Fruit fly (Drosophila melanogaster) whole organism, prepupa: Measurements from ENCODE around the gene CG14014.
A peak's percentile ranks its signal among the peaks of the same experiment; 100 is the strongest.

Experiments used
- Blimp-1 ChIP-seq: fragments of 200-800 bp; sonication (Bioruptor generic); optimal IDR thresholded peaks from 3 replicates; lab custom pipeline; 2017; ENCODE audit warnings: missing biosample characterization, missing genetic modification characterization, mild to moderate bottlenecking, moderate library complexity, missing genetic modification reagents
- CG10631 ChIP-seq: fragments of 200-800 bp; sonication (Bioruptor generic); optimal IDR thresholded peaks from 2 replicates; lab custom pipeline; 2016; ENCODE audit warnings: missing biosample characterization, missing genetic modification characterization
- CG11294 ChIP-seq: fragments of 200-800 bp; sonication (Bioruptor generic); IDR thresholded peaks from 2 replicates; pipeline ENCODE4 v1.3.6; 2022; ENCODE audit warnings: missing biosample characterization, missing genetic modification characterization
- CG11762 ChIP-seq: fragments of 200-800 bp; sonication (Bioruptor generic); optimal IDR thresholded peaks from 3 replicates; lab custom pipeline; 2016; ENCODE audit warnings: missing biosample characterization, missing genetic modification characterization; ENCODE audit not compliant: insufficient read depth
- CG11902 ChIP-seq: fragments of 200-800 bp; sonication (Bioruptor generic); optimal IDR thresholded peaks from 3 replicates; lab custom pipeline; 2016; ENCODE audit warnings: missing biosample characterization, missing genetic modification characterization
- CG15336 ChIP-seq: fragments of 200-800 bp; sonication (Bioruptor generic); IDR thresholded peaks from 2 replicates; pipeline ENCODE4 v1.3.6; 2022; ENCODE audit warnings: missing biosample characterization, missing genetic modification characterization
- CG1621 ChIP-seq: fragments of 200-800 bp; sonication (Bioruptor generic); optimal IDR thresholded peaks from 3 replicates; lab custom pipeline; 2018; ENCODE audit warnings: missing biosample characterization, mild to moderate bottlenecking, missing genetic modification characterization
- CG3032 ChIP-seq: fragments of 200-800 bp; optimal IDR thresholded peaks from 2 replicates; lab custom pipeline; 2019; ENCODE audit warnings: missing biosample characterization, mild to moderate bottlenecking, missing genetic modification characterization, moderate library complexity
- CG31627 ChIP-seq: fragments of 200-800 bp; sonication (Bioruptor generic); optimal IDR thresholded peaks from 3 replicates; lab custom pipeline; 2016; ENCODE audit warnings: missing biosample characterization, missing genetic modification characterization
- CG32006 ChIP-seq: fragments of 200-800 bp; sonication (Bioruptor generic); optimal IDR thresholded peaks from 3 replicates; lab custom pipeline; 2017; ENCODE audit warnings: missing biosample characterization, mild to moderate bottlenecking, missing genetic modification characterization
- CG34406 ChIP-seq: fragments of 200-800 bp; sonication (Bioruptor generic); optimal IDR thresholded peaks from 3 replicates; lab custom pipeline; 2016; ENCODE audit warnings: missing biosample characterization, missing genetic modification characterization
- CG4318 ChIP-seq: fragments of 200-800 bp; sonication (Bioruptor generic); optimal IDR thresholded peaks from 3 replicates; lab custom pipeline; 2017; ENCODE audit warnings: missing biosample characterization, mild to moderate bottlenecking, missing genetic modification characterization
- CG6276 ChIP-seq: fragments of 200-800 bp; sonication (Bioruptor generic); optimal IDR thresholded peaks from 2 replicates; lab custom pipeline; 2017; ENCODE audit warnings: missing biosample characterization, mild to moderate bottlenecking, missing genetic modification characterization
- CG6792 ChIP-seq: fragments of 200-800 bp; sonication (Bioruptor generic); optimal IDR thresholded peaks from 3 replicates; lab custom pipeline; 2016; ENCODE audit warnings: missing biosample characterization, missing genetic modification characterization
- CG6808 ChIP-seq: fragments of 200-800 bp; sonication (Bioruptor generic); optimal IDR thresholded peaks from 3 replicates; lab custom pipeline; 2017; ENCODE audit warnings: missing biosample characterization, missing genetic modification characterization, mild to moderate bottlenecking, moderate library complexity, missing genetic modification reagents
- CG6854 ChIP-seq: fragments of 200-800 bp; sonication (Bioruptor generic); optimal IDR thresholded peaks from 2 replicates; lab custom pipeline; 2017; ENCODE audit warnings: missing biosample characterization, mild to moderate bottlenecking, missing genetic modification characterization
- CG8119 ChIP-seq: fragments of 200-800 bp; sonication (Bioruptor generic); IDR thresholded peaks from 3 replicates; pipeline ENCODE4 v1.3.6; 2022; ENCODE audit warnings: missing biosample characterization, missing genetic modification characterization
- CG8632 ChIP-seq: fragments of 200-800 bp; sonication (Bioruptor generic); optimal IDR thresholded peaks from 3 replicates; lab custom pipeline; 2016; ENCODE audit warnings: missing biosample characterization, missing genetic modification characterization
- CG9139 ChIP-seq: fragments of 200-800 bp; sonication (Bioruptor generic); optimal IDR thresholded peaks from 3 replicates; lab custom pipeline; 2017; ENCODE audit warnings: missing biosample characterization, mild to moderate bottlenecking, missing genetic modification characterization
- Eip75B ChIP-seq: fragments of 200-800 bp; sonication (Bioruptor generic); optimal IDR thresholded peaks from 3 replicates; lab custom pipeline; 2016; ENCODE audit warnings: missing biosample characterization, missing genetic modification characterization
- Eip93F ChIP-seq: fragments of 200-800 bp; sonication (Bioruptor generic); optimal IDR thresholded peaks from 2 replicates; lab custom pipeline; 2016; ENCODE audit warnings: missing biosample characterization, mild to moderate bottlenecking, missing genetic modification characterization
- Ets96B ChIP-seq: fragments of 200-800 bp; optimal IDR thresholded peaks from 2 replicates; lab custom pipeline; 2019; ENCODE audit warnings: missing biosample characterization, mild to moderate bottlenecking, missing genetic modification characterization, moderate library complexity
- Gug ChIP-seq: fragments of 200-800 bp; sonication (Bioruptor generic); IDR thresholded peaks from 2 replicates; pipeline ENCODE4 v1.3.6; 2022; ENCODE audit warnings: missing biosample characterization, missing genetic modification characterization
- Hr38 ChIP-seq: sonication (Bioruptor generic); optimal IDR thresholded peaks from 2 replicates; lab custom pipeline; 2016; ENCODE audit warnings: missing biosample characterization, missing genetic modification characterization
- Hr39 ChIP-seq: fragments of 200-800 bp; sonication (Bioruptor generic); optimal IDR thresholded peaks from 2 replicates; lab custom pipeline; 2016; ENCODE audit warnings: missing biosample characterization, missing genetic modification characterization
- Hr4 ChIP-seq: fragments of 200-800 bp; sonication (Bioruptor generic); optimal IDR thresholded peaks from 3 replicates; lab custom pipeline; 2016; ENCODE audit warnings: missing biosample characterization, missing genetic modification characterization
- Lpt ChIP-seq: fragments of 200-800 bp; sonication (Bioruptor generic); optimal IDR thresholded peaks from 3 replicates; lab custom pipeline; 2016; ENCODE audit warnings: missing biosample characterization, missing genetic modification characterization
- Met ChIP-seq: fragments of 200-800 bp; sonication (Bioruptor generic); optimal IDR thresholded peaks from 3 replicates; lab custom pipeline; 2016; ENCODE audit warnings: missing biosample characterization, missing genetic modification characterization
- OdsH ChIP-seq: fragments of 200-800 bp; sonication (Bioruptor generic); optimal IDR thresholded peaks from 3 replicates; lab custom pipeline; 2016; ENCODE audit warnings: missing biosample characterization, missing genetic modification characterization
- acj6 ChIP-seq: fragments of 200-800 bp; sonication (Bioruptor generic); optimal IDR thresholded peaks from 3 replicates; lab custom pipeline; 2016; ENCODE audit warnings: missing biosample characterization, missing genetic modification characterization
- dac ChIP-seq: fragments of 200-800 bp; sonication (Bioruptor generic); optimal IDR thresholded peaks from 2 replicates; lab custom pipeline; 2017; ENCODE audit warnings: missing biosample characterization, mild to moderate bottlenecking, missing genetic modification characterization
- eg ChIP-seq: fragments of 200-800 bp; sonication (Bioruptor generic); IDR thresholded peaks from 3 replicates; pipeline ENCODE4 v1.3.6; 2022; ENCODE audit warnings: missing biosample characterization, missing genetic modification characterization
- esn ChIP-seq: fragments of 200-800 bp; sonication (Bioruptor generic); optimal IDR thresholded peaks from 2 replicates; lab custom pipeline; 2016; ENCODE audit warnings: missing biosample characterization, mild to moderate bottlenecking, missing genetic modification characterization, moderate library complexity
- fd59A ChIP-seq: fragments of 200-800 bp; sonication (Bioruptor generic); optimal IDR thresholded peaks from 2 replicates; lab custom pipeline; 2017; ENCODE audit warnings: missing biosample characterization, mild to moderate bottlenecking, missing genetic modification characterization, missing genetic modification reagents
- lz ChIP-seq: fragments of 200-800 bp; sonication (Bioruptor generic); optimal IDR thresholded peaks from 3 replicates; lab custom pipeline; 2016; ENCODE audit warnings: missing biosample characterization, missing genetic modification characterization
- salr ChIP-seq, 2 experiments: fragments of 200-800 bp; sonication (Bioruptor generic); optimal IDR thresholded peaks; 3 replicates each; lab custom pipeline; 2016 to 2018; ENCODE audit warnings: missing biosample characterization in 2 of 2, missing genetic modification characterization in 2 of 2, mild to moderate bottlenecking in 1 of 2
- svp ChIP-seq: fragments of 200-800 bp; sonication (Bioruptor generic); peaks from one replicate; lab custom pipeline; 2016; ENCODE audit warnings: missing biosample characterization, missing genetic modification characterization
- topi ChIP-seq: fragments of 200-800 bp; sonication (Bioruptor generic); optimal IDR thresholded peaks from 3 replicates; lab custom pipeline; 2016; ENCODE audit warnings: missing biosample characterization, missing genetic modification characterization
- vri ChIP-seq: fragments of 200-800 bp; sonication (Bioruptor generic); optimal IDR thresholded peaks from 3 replicates; lab custom pipeline; 2016; ENCODE audit warnings: missing biosample characterization, mild to moderate bottlenecking, missing genetic modification characterization

CG14014 gene

dm6 chr2L:5541935-5542685, 8.5 kb downstream of the CG14014 start, which contains the start of the genes Hel25E and Lam:
Gene Hel25E (minus strand): TSS chr2L:5542314.
Gene Lam (plus strand): TSS chr2L:5542480.
- TF ChIP-seq CG3032 (peak; percentile 10), eg (GFP tag; lab: Robert Waterston, UW) (no peak), CG11294 (no peak), Gug (no peak), CG15336 (GFP tag; lab: Robert Waterston, UW) (0 out of 2 replicates have a peak, but pooled peaks have one; percentile 9), acj6 (no peak)
- TF ChIP-seq, all 60 proteins: peak for 2

dm6 chr2L:5539034-5539433, 11.6 kb downstream of the CG14014 start, which contains the start of gene CG14015:
Gene CG14015 (minus strand): TSS chr2L:5539196.
- TF ChIP-seq lz, result no peak
- TF ChIP-seq topi (GFP tag; lab: Kevin White, UChicago), result no peak

DNA sequence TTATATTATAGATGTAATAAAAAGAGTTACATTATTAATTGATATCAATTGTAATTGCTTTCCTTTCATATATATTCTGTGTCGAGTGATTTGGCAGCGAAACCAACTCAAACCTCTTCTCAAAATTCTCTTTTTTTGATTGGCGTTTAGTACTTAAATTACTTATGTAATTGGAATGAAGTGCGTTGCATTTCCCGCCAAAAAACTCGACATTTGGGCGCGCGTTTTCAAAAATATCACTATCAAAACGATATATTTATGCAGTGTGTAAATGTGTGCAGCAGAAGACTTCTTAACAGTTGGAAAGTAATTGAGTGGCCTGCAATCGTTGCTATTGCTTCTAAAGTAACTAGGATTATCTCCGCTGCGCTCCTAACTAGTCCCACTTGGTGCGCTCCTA, 13.6 kb downstream of the CG14014 start:
- TF ChIP-seq eg (GFP tag; lab: Robert Waterston, UW) (no peak), CG6792 (no peak), CG32006 (GFP tag; lab: Kevin White, UChicago) (no peak), Eip93F (no peak), Blimp-1 (GFP tag; lab: Kevin White, UChicago) (no peak), CG11902 (no peak), Hr38 (GFP tag; lab: Kevin White, UChicago) (no peak), Ets96B (no peak), CG11762 (GFP tag; lab: Kevin White, UChicago) (no peak), fd59A (no peak), vri (GFP tag; lab: Kevin White, UChicago) (no peak), CG6808 (GFP tag; lab: Kevin White, UChicago) (no peak), CG8632 (GFP tag; lab: Kevin White, UChicago) (no peak), CG6276 (GFP tag; lab: Kevin White, UChicago) (no peak), Hr4 (GFP tag; lab: Kevin White, UChicago) (no peak), svp (no peak), CG15336 (GFP tag; lab: Robert Waterston, UW) (no peak)
- TF ChIP-seq, all 60 proteins: peak for 0

dm6 chr2L:5536658-5537057, 14.0 kb downstream of the CG14014 start, which contains the start of gene tomb:
Gene tomb (minus strand): TSS chr2L:5536758.
- TF ChIP-seq CG10631 (GFP tag; lab: Kevin White, UChicago) (no peak), CG9139 (GFP tag; lab: Kevin White, UChicago) (no peak), Met (GFP tag; lab: Kevin White, UChicago) (no peak), salr (GFP tag; optimal IDR thresholded peaks at IDR 0.05; lab: Kevin White, UChicago) (no peak), Lpt (no peak), CG8119 (GFP tag; lab: Robert Waterston, UW) (no peak), vri (GFP tag; lab: Kevin White, UChicago) (no peak), Ets96B (no peak), Blimp-1 (GFP tag; lab: Kevin White, UChicago) (no peak), dac (GFP tag; lab: Kevin White, UChicago) (no peak), CG34406 (GFP tag; lab: Kevin White, UChicago) (no peak), CG6854 (GFP tag; lab: Kevin White, UChicago) (no peak), CG31627 (GFP tag; lab: Kevin White, UChicago) (no peak), esn (no peak), CG1621 (tag; lab: Kevin White, UChicago) (no peak), Eip75B (GFP tag; lab: Kevin White, UChicago) (no peak), OdsH (no peak), acj6 (no peak), Hr39 (GFP tag; lab: Kevin White, UChicago) (no peak), CG4318 (GFP tag; lab: Kevin White, UChicago) (no peak)
